Worm (Caenorhabditis elegans): Measurements from ENCODE around the gene srlf-29.

- TF ChIP-seq let-526 (GFP tag; IDR thresholded peaks at IDR 0.05): no peak
- TF ChIP-seq madf-6 (GFP tag; IDR thresholded peaks at IDR 0.05): no peak
- no peak for TF ChIP-seq sea-2 (GFP tag; IDR thresholded peaks at IDR 0.05)
- TF ChIP-seq rcor-1 (GFP tag; IDR thresholded peaks at IDR 0.05): no peak
- no peak for TF ChIP-seq B0336.3 (GFP tag; IDR thresholded peaks at IDR 0.05)
- TF ChIP-seq mcd-1 (GFP tag; IDR thresholded peaks at IDR 0.05): no peak
- TF ChIP-seq Y79H2A.3 (GFP tag; conservative IDR thresholded peaks at IDR 0.05): no peak
- TF ChIP-seq nhr-90 (tag; optimal IDR thresholded peaks at IDR 0.05): no peak
These were observed 29.7 kb downstream of the srlf-29 start, which contains the start of gene F58E1.13 for ce11 chrII:1695861-1696260.
